Worm (Caenorhabditis elegans): ENCODE results near the gene Y54F10BM.20.

DNA sequence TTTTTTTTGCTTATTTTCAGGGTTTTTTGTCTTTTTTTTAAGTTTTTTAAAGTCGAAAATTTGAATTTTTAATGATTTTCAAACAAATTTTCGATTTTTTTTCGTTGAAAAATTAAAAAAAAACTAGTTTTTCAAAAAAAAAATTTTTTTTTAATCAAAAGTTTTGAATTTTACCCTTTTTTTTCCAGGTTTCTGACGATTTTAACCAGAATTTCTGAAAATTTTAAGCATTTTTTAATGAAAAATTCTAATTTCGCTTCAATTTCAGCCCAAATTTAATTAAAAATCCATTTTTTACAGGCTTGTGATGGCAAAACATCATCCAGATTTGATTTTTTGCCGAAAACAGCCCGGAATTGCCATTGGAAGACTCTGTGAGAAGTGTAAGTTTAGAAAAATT lies 35.2 kb downstream of the Y54F10BM.20 start, which contains the start of gene phf-5:
- TF ChIP-seq Y95B8A.8 (GFP tag; IDR thresholded peaks at IDR 0.05) (no peak), B0261.1 (tag; optimal IDR thresholded peaks at IDR 0.05) (no peak), hlh-26 (GFP tag; conservative IDR thresholded peaks at IDR 0.05) (no peak), efl-1 (GFP tag; optimal IDR thresholded peaks at IDR 0.05) (no peak), aptf-3 (GFP tag; IDR thresholded peaks at IDR 0.05) (no peak), nhr-80 (tag; optimal IDR thresholded peaks at IDR 0.05) (no peak), nfya-1 (tag; optimal IDR thresholded peaks at IDR 0.05; ENCODE audit: borderline replicate concordance, insufficient read depth) (no peak), lin-54 (GFP tag; optimal IDR thresholded peaks at IDR 0.05) (no peak), ama-1 (optimal IDR thresholded peaks at IDR 0.05) (no peak), ama-1 (GFP tag; optimal IDR thresholded peaks at IDR 0.05) (no peak), F55B11.4 (tag; optimal IDR thresholded peaks at IDR 0.05; ENCODE audit: borderline replicate concordance, insufficient read depth) (no peak), him-1 (tag; optimal IDR thresholded peaks at IDR 0.05) (no peak), F37B4.10 (GFP tag; IDR thresholded peaks at IDR 0.05) (no peak)
